Worm (Caenorhabditis elegans): ENCODE data around the gene F56D6.20.

DNA sequence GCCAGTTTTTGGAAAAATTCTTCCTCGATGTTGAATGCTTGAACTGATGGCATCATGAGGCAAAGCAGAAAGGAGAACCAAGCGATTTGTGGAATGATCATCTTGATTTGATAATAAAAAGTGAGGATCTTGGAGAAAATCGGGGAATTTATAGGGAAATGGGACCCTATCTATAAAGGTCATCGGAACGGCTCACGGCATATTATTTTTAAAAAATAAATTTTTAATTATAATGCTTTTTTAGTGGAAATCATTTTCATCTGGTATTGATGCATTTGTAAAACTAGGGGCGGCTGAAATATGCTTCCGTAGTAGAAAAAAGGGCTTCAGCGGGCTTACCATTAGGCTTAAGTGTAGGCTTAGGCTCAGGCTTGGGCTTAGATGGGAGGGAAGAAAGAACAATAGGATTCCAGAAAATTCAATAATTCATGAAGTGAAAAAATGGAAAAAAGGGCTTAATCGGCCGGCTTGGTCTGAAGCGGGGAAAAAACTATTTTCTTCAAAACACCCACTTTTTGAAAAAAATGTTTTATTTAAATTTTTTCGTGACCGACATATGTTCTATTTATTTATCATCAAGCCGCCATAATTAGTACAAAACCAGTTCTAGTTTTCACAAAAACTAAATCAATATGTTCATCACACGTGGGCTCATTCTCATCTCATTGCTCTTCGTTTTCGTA, 5.1 kb upstream of the F56D6.20 start, which contains the start of the genes F56D6.22 and F56D6.12:
- no peak for TF ChIP-seq T22C8.4 (GFP tag; IDR thresholded peaks at IDR 0.05)
- no peak for TF ChIP-seq ztf-23 (GFP tag; IDR thresholded peaks at IDR 0.05)
- no peak for TF ChIP-seq flt-1 (GFP tag; IDR thresholded peaks at IDR 0.05)
- TF ChIP-seq tab-1 (GFP tag; IDR thresholded peaks at IDR 0.05), result no peak
- TF ChIP-seq med-1 (GFP tag; optimal IDR thresholded peaks at IDR 0.05; ENCODE audit: insufficient read depth), result no peak
- TF ChIP-seq cog-1 (tag; optimal IDR thresholded peaks at IDR 0.05), result no peak
- TF ChIP-seq ref-1 (GFP tag; conservative IDR thresholded peaks at IDR 0.05), result no peak

Measured in whole organism, midembryonic.